Worm (Caenorhabditis elegans) whole organism, late embryonic: ENCODE data around the gene zyg-8.

Source experiments
- K02D7.2 ChIP-seq: sonication (generic microtip); optimal IDR thresholded peaks from 2 replicates; lab custom pipeline; 2017; ENCODE audit warnings: mild to moderate bottlenecking, missing genetic modification characterization, missing compliant biosample characterization
- K09A11.1 ChIP-seq: sonication (generic microtip); optimal IDR thresholded peaks from 2 replicates; lab custom pipeline; 2017; ENCODE audit warnings: antibody characterized with exemption, mild to moderate bottlenecking, missing genetic modification characterization, missing compliant biosample characterization; ENCODE audit not compliant: insufficient read depth
- ama-1 ChIP-seq: fragments of 150-350 bp; optimal IDR thresholded peaks from 2 replicates; lab custom pipeline; 2014
- ceh-45 ChIP-seq: fragments of 200-800 bp; sonication (Bioruptor generic); IDR thresholded peaks from 2 replicates; pipeline ENCODE4 v1.3.6; 2022; ENCODE audit warnings: missing genetic modification reagents, missing genetic modification characterization, missing compliant biosample characterization
- dmd-4 ChIP-seq: sonication (generic microtip); optimal IDR thresholded peaks from 2 replicates; lab custom pipeline; 2016; ENCODE audit warnings: borderline replicate concordance, missing genetic modification characterization, missing compliant biosample characterization
- fax-1 ChIP-seq: sonication (generic microtip); optimal IDR thresholded peaks from 2 replicates; lab custom pipeline; 2016; ENCODE audit warnings: missing genotype, missing genetic modification characterization, missing compliant biosample characterization
- lin-11 ChIP-seq: fragments of 200-800 bp; sonication (Bioruptor generic); optimal IDR thresholded peaks from 2 replicates; lab custom pipeline; 2018; ENCODE audit warnings: mild to moderate bottlenecking, missing genetic modification characterization, missing compliant biosample characterization
- nhr-11 ChIP-seq: fragments of 150-350 bp; optimal IDR thresholded peaks from 2 replicates; lab custom pipeline; 2014; ENCODE audit warnings: missing biosample characterization, missing genetic modification characterization
- npax-4 ChIP-seq: sonication (generic microtip); optimal IDR thresholded peaks from 2 replicates; lab custom pipeline; 2016; ENCODE audit warnings: missing genetic modification characterization, missing compliant biosample characterization
- pag-3 ChIP-seq: sonication (generic microtip); optimal IDR thresholded peaks from 2 replicates; lab custom pipeline; 2016; ENCODE audit warnings: missing compliant biosample characterization, missing genetic modification characterization, borderline replicate concordance
- tbx-7 ChIP-seq: sonication (generic microtip); optimal IDR thresholded peaks from 2 replicates; lab custom pipeline; 2016; ENCODE audit warnings: missing genotype, missing genetic modification characterization, missing compliant biosample characterization

- TF ChIP-seq ama-1 (lab: Kevin White, UChicago): no peak
- TF ChIP-seq pag-3: no peak
- TF ChIP-seq ceh-45: no peak
- no peak for TF ChIP-seq fax-1 (tag; lab: Kevin White, UChicago)
- no peak for TF ChIP-seq npax-4 (tag; lab: Kevin White, UChicago)
- TF ChIP-seq K02D7.2 (tag; lab: Kevin White, UChicago): no peak
- no peak for TF ChIP-seq lin-11 (tag; lab: Kevin White, UChicago)
- no peak for TF ChIP-seq K09A11.1 (tag; lab: Kevin White, UChicago)
- TF ChIP-seq tbx-7 (tag; lab: Kevin White, UChicago): no peak
- no peak for TF ChIP-seq dmd-4
- TF ChIP-seq nhr-11 (tag; lab: Kevin White, UChicago): no peak
Measured at ce11 chrIII:12033259-12033658, 28.3 kb upstream of the zyg-8 start.
